Worm (Caenorhabditis elegans) whole organism, L4 larva: ENCODE data around the gene spp-16.
A peak's percentile ranks its signal among the peaks of the same experiment; 100 is the strongest.

Experiments used
- ama-1 ChIP-seq: fragments of 150-350 bp; optimal IDR thresholded peaks from 2 replicates; lab custom pipeline; 2014; ENCODE audit warnings: inconsistent platforms, mixed read lengths
- lin-1 ChIP-seq: fragments of 200-800 bp; sonication (Bioruptor generic); IDR thresholded peaks from 2 replicates; pipeline ENCODE4 v1.3.6; 2022; ENCODE audit warnings: missing genetic modification reagents, missing genetic modification characterization, missing compliant biosample characterization
- nhr-25 ChIP-seq: sonication (generic microtip); optimal IDR thresholded peaks from 2 replicates; lab custom pipeline; 2017; ENCODE audit warnings: missing genetic modification characterization, mild to moderate bottlenecking, missing compliant biosample characterization, antibody characterized with exemption, moderate library complexity, borderline replicate concordance; ENCODE audit not compliant: insufficient read depth
- nhr-76 ChIP-seq: fragments of 150-350 bp; optimal IDR thresholded peaks from 2 replicates; lab custom pipeline; 2014; ENCODE audit warnings: missing biosample characterization, missing genetic modification characterization
- saeg-2 ChIP-seq: fragments of 200-800 bp; sonication (Bioruptor generic); IDR thresholded peaks from 2 replicates; pipeline ENCODE4 v1.3.6; 2022; ENCODE audit warnings: missing genetic modification reagents, missing genetic modification characterization, missing compliant biosample characterization
- unc-62 ChIP-seq, 3 experiments: fragments of 150-350 bp in 1 of 3; sonication (generic microtip); optimal IDR thresholded peaks in 2 of 3; peaks in 1 of 3; 1 replicate in 1 of 3; 2 replicates in 2 of 3; lab custom pipeline; 2014 to 2017; ENCODE audit warnings: missing biosample characterization in 3 of 3, missing genetic modification characterization in 3 of 3, missing genetic modification reagents in 3 of 3, missing genotype in 1 of 3
- zfp-3 ChIP-seq: fragments of 200-800 bp; sonication (Bioruptor generic); conservative IDR thresholded peaks from 2 replicates; pipeline ENCODE4 v1.3.6; 2022; ENCODE audit warnings: missing genetic modification reagents, missing genetic modification characterization, missing compliant biosample characterization

Gene spp-16

ce11 chrV:10855363-10855762 lies 45.7 kb downstream of the spp-16 start (continued):
- TF ChIP-seq nhr-76, result no peak

ce11 chrV:10854197-10854596 lies 46.9 kb downstream of the spp-16 start:
- TF ChIP-seq unc-62 (GFP tag; optimal IDR thresholded peaks at IDR 0.05 in 1 of 2; lab: Kevin White, UChicago), result peak in 1 of 2 experiments; percentile 75
- no peak for TF ChIP-seq unc-62 (tag; optimal IDR thresholded peaks at IDR 0.05; lab: Kevin White, UChicago)
- TF ChIP-seq ama-1 (lab: Kevin White, UChicago), result peak; percentile 49
- TF ChIP-seq zfp-3 (GFP tag; lab: Robert Waterston, UW), result no peak
- no peak for TF ChIP-seq nhr-25
- no peak for TF ChIP-seq saeg-2 (GFP tag; lab: Robert Waterston, UW)
- no peak for TF ChIP-seq lin-1
